Worm (Caenorhabditis elegans): ENCODE measurements around the gene klf-3.

The klf-3 gene

ce11 chrII:6616770-6617169 is at the start of gene klf-3:
klf-3 (plus strand) TSS chrII:6616878.
- TF ChIP-seq unc-62 (GFP tag; optimal IDR thresholded peaks at IDR 0.05) = no peak

- TF ChIP-seq unc-62 (GFP tag; optimal IDR thresholded peaks at IDR 0.05) = no peak
Observed at ce11 chrII:6568707-6569106, 48.0 kb upstream of the klf-3 start, which contains the start of gene sra-27. sra-27 (plus strand) TSS chrII:6569007.

ce11 chrII:6573677-6574076 is 43.0 kb upstream of the klf-3 start, which contains the start of gene sra-28:
sra-28 (minus strand) TSS chrII:6573777.
- TF ChIP-seq unc-62 (GFP tag; optimal IDR thresholded peaks at IDR 0.05) = no peak

- no peak for TF ChIP-seq unc-62 (GFP tag; optimal IDR thresholded peaks at IDR 0.05)
Observed at ce11 chrII:6575647-6576046, 41.0 kb upstream of the klf-3 start, which contains the start of gene sra-29. sra-29 (minus strand) TSS chrII:6575747.

ce11 chrII:6578378-6578777 is 38.3 kb upstream of the klf-3 start, which contains the start of gene sra-31:
sra-31 (minus strand) TSS chrII:6578478.
- no peak for TF ChIP-seq unc-62 (GFP tag; optimal IDR thresholded peaks at IDR 0.05)

ce11 chrII:6581236-6581635 is 35.4 kb upstream of the klf-3 start, which contains the start of gene C56C10.6:
C56C10.6 (minus strand) TSS chrII:6581336.
- TF ChIP-seq unc-62 (GFP tag; optimal IDR thresholded peaks at IDR 0.05) = no peak

- TF ChIP-seq unc-62 (GFP tag; optimal IDR thresholded peaks at IDR 0.05) = no peak
Observed at ce11 chrII:6582758-6583157, 33.9 kb upstream of the klf-3 start, which contains the start of gene C56C10.4. C56C10.4 (plus strand) TSS chrII:6583058.

- no peak for TF ChIP-seq unc-62 (GFP tag; optimal IDR thresholded peaks at IDR 0.05)
Observed at ce11 chrII:6587264-6587870, 29.3 kb upstream of the klf-3 start, which contains the start of gene C56C10.7. C56C10.7 (minus strand) TSS chrII:6587575.

ce11 chrII:6588605-6589292 is 27.9 kb upstream of the klf-3 start, which contains the start of gene icd-1:
icd-1 (minus strand) TSS chrII:6588655.
- TF ChIP-seq unc-62 (GFP tag; optimal IDR thresholded peaks at IDR 0.05) = no peak

ce11 chrII:6589408-6589807 is 27.3 kb upstream of the klf-3 start, which contains the start of gene vps-32.1:
vps-32.1 (plus strand) TSS chrII:6589708.
- no peak for TF ChIP-seq unc-62 (GFP tag; optimal IDR thresholded peaks at IDR 0.05)

ce11 chrII:6591000-6591399 is 25.7 kb upstream of the klf-3 start:
- TF ChIP-seq unc-62 (GFP tag; optimal IDR thresholded peaks at IDR 0.05) = no peak

ce11 chrII:6592251-6592650 is 24.4 kb upstream of the klf-3 start, which contains the start of gene C56C10.9:
C56C10.9 (minus strand) TSS chrII:6592351.
- no peak for TF ChIP-seq unc-62 (GFP tag; optimal IDR thresholded peaks at IDR 0.05)

ce11 chrII:6594151-6594550 is 22.5 kb upstream of the klf-3 start, which contains the start of gene aipr-1:
aipr-1 (minus strand) TSS chrII:6594251.
- no peak for TF ChIP-seq unc-62 (GFP tag; optimal IDR thresholded peaks at IDR 0.05)

- no peak for TF ChIP-seq unc-62 (GFP tag; optimal IDR thresholded peaks at IDR 0.05)
Observed at ce11 chrII:6597507-6597906, 19.2 kb upstream of the klf-3 start.

ce11 chrII:6598050-6598449 is 18.6 kb upstream of the klf-3 start, which contains the start of gene dnj-8:
dnj-8 (minus strand) TSS chrII:6598080.
- no peak for TF ChIP-seq unc-62 (GFP tag; optimal IDR thresholded peaks at IDR 0.05)

ce11 chrII:6600973-6601372 is 15.7 kb upstream of the klf-3 start, which contains the start of gene vps-33.2:
vps-33.2 (plus strand) TSS chrII:6601216.
- no peak for TF ChIP-seq unc-62 (GFP tag; optimal IDR thresholded peaks at IDR 0.05)
